Fruit fly (Drosophila melanogaster) whole organism, embryonic: Measurements from ENCODE around the gene CG5445.

Source experiments
- Asciz ChIP-seq: fragments of 200-800 bp; sonication (Bioruptor generic); optimal IDR thresholded peaks from 2 replicates; lab custom pipeline; 2017; ENCODE audit warnings: missing biosample characterization, mild to moderate bottlenecking, missing genetic modification characterization, missing genetic modification reagents
- B-H2 ChIP-seq: fragments of 200-800 bp; sonication (Bioruptor generic); optimal IDR thresholded peaks from 2 replicates; lab custom pipeline; 2018; ENCODE audit warnings: missing biosample characterization, mild to moderate bottlenecking, missing genetic modification characterization
- CG10209 ChIP-seq: fragments of 200-800 bp; sonication (Bioruptor generic); optimal IDR thresholded peaks from 3 replicates; lab custom pipeline; 2017; ENCODE audit warnings: missing biosample characterization, mild to moderate bottlenecking, missing genetic modification characterization, missing genetic modification reagents
- CG11247 ChIP-seq: fragments of 200-800 bp; sonication (Bioruptor generic); IDR thresholded peaks from 2 replicates; pipeline ENCODE4 v1.3.6; 2022; ENCODE audit warnings: missing biosample characterization, missing genetic modification characterization
- CG11723 ChIP-seq: fragments of 200-800 bp; sonication (Bioruptor generic); optimal IDR thresholded peaks from 2 replicates; lab custom pipeline; 2017; ENCODE audit warnings: missing biosample characterization, mild to moderate bottlenecking, missing genetic modification characterization
- CG1233 ChIP-seq: fragments of 200-800 bp; sonication (Bioruptor generic); optimal IDR thresholded peaks from 4 replicates; lab custom pipeline; 2018; ENCODE audit warnings: missing biosample characterization, mild to moderate bottlenecking, missing genetic modification characterization
- CG13287 ChIP-seq: fragments of 200-800 bp; sonication (Bioruptor generic); IDR thresholded peaks from 2 replicates; pipeline ENCODE4 v1.3.6; 2022; ENCODE audit warnings: missing biosample characterization, missing genetic modification characterization; ENCODE audit not compliant: partially characterized antibody
- CG15696 ChIP-seq: fragments of 200-800 bp; sonication (Bioruptor generic); optimal IDR thresholded peaks from 2 replicates; lab custom pipeline; 2019; ENCODE audit warnings: missing biosample characterization, mild to moderate bottlenecking, missing genetic modification characterization, moderate library complexity
- CG17359 ChIP-seq: fragments of 200-800 bp; sonication (Bioruptor generic); optimal IDR thresholded peaks from 3 replicates; lab custom pipeline; 2018; ENCODE audit warnings: missing biosample characterization, mild to moderate bottlenecking, missing genetic modification characterization, moderate library complexity
- CG17829 ChIP-seq: fragments of 200-800 bp; optimal IDR thresholded peaks from 2 replicates; lab custom pipeline; 2019; ENCODE audit warnings: missing biosample characterization, mild to moderate bottlenecking, missing genetic modification characterization, moderate library complexity
- CG18599 ChIP-seq: fragments of 200-800 bp; sonication (Bioruptor generic); optimal IDR thresholded peaks from 3 replicates; lab custom pipeline; 2017; ENCODE audit warnings: missing biosample characterization, missing genetic modification characterization, mild to moderate bottlenecking, moderate library complexity, missing genetic modification reagents
- CG32772 ChIP-seq: fragments of 200-800 bp; sonication (Bioruptor generic); IDR thresholded peaks from 2 replicates; pipeline ENCODE4 v1.3.6; 2022; ENCODE audit warnings: missing biosample characterization, missing genetic modification characterization
- CG4707 ChIP-seq: fragments of 200-800 bp; sonication (Bioruptor generic); optimal IDR thresholded peaks from 2 replicates; lab custom pipeline; 2018; ENCODE audit warnings: missing biosample characterization, mild to moderate bottlenecking, missing genetic modification characterization, moderate library complexity
- CG4730 ChIP-seq: fragments of 200-800 bp; sonication (Bioruptor generic); IDR thresholded peaks from 2 replicates; pipeline ENCODE4 v1.3.6; 2022; ENCODE audit warnings: missing biosample characterization, missing genetic modification characterization
- CG6272 ChIP-seq: fragments of 200-800 bp; sonication (Bioruptor generic); IDR thresholded peaks from 2 replicates; pipeline ENCODE4 v1.3.6; 2022; ENCODE audit warnings: missing biosample characterization, missing genetic modification characterization
- CG6689 ChIP-seq: fragments of 200-800 bp; sonication (Bioruptor generic); IDR thresholded peaks from 2 replicates; pipeline ENCODE4 v1.3.6; 2022; ENCODE audit warnings: missing biosample characterization, missing genetic modification characterization
- CG7839 ChIP-seq: fragments of 200-800 bp; sonication (Bioruptor generic); optimal IDR thresholded peaks from 3 replicates; lab custom pipeline; 2018; ENCODE audit warnings: missing biosample characterization, mild to moderate bottlenecking, missing genetic modification characterization, moderate library complexity
- CG8359 ChIP-seq: fragments of 200-800 bp; sonication (Bioruptor generic); optimal IDR thresholded peaks from 2 replicates; lab custom pipeline; 2017; ENCODE audit warnings: missing biosample characterization, mild to moderate bottlenecking, missing genetic modification characterization, borderline replicate concordance
- CG8924 ChIP-seq: fragments of 200-800 bp; optimal IDR thresholded peaks from 3 replicates; lab custom pipeline; 2019; ENCODE audit warnings: missing biosample characterization, mild to moderate bottlenecking, missing genetic modification characterization, moderate library complexity
- CG9215 ChIP-seq: fragments of 200-800 bp; sonication (Bioruptor generic); IDR thresholded peaks from 2 replicates; pipeline ENCODE4 v1.3.6; 2022; ENCODE audit warnings: missing biosample characterization, missing genetic modification characterization
- Hey ChIP-seq: fragments of 200-800 bp; sonication (Bioruptor generic); optimal IDR thresholded peaks from 3 replicates; lab custom pipeline; 2018; ENCODE audit warnings: missing biosample characterization, mild to moderate bottlenecking, missing genetic modification characterization
- Med ChIP-seq: fragments of 200-800 bp; sonication (Bioruptor generic); peaks from one replicate; lab custom pipeline; 2016; ENCODE audit warnings: missing biosample characterization, missing genetic modification characterization, mild to moderate bottlenecking, inconsistent platforms, moderate library complexity
- Mes4 ChIP-seq: fragments of 200-800 bp; sonication (Bioruptor generic); optimal IDR thresholded peaks from 2 replicates; lab custom pipeline; 2016; ENCODE audit warnings: missing biosample characterization, missing genetic modification characterization
- Oaz ChIP-seq: fragments of 200-800 bp; sonication (Bioruptor generic); IDR thresholded peaks from 2 replicates; pipeline ENCODE4 v1.3.6; 2022; ENCODE audit warnings: missing biosample characterization, missing genetic modification characterization
- PHDP ChIP-seq: fragments of 200-800 bp; sonication (Bioruptor generic); optimal IDR thresholded peaks from 3 replicates; lab custom pipeline; 2018; ENCODE audit warnings: missing biosample characterization, mild to moderate bottlenecking, missing genetic modification characterization, moderate library complexity
- Sry-δ ChIP-seq: fragments of 200-800 bp; sonication (Bioruptor generic); optimal IDR thresholded peaks from 2 replicates; lab custom pipeline; 2016; ENCODE audit warnings: missing biosample characterization, missing genetic modification characterization
- Xrp1 ChIP-seq: fragments of 200-800 bp; sonication (Bioruptor generic); IDR thresholded peaks from 2 replicates; pipeline ENCODE4 v1.3.6; 2022; ENCODE audit warnings: missing biosample characterization, missing genetic modification characterization
- ap ChIP-seq: fragments of 200-800 bp; sonication (Bioruptor generic); IDR thresholded peaks from 2 replicates; pipeline ENCODE4 v1.3.6; 2022; ENCODE audit warnings: missing biosample characterization, missing genetic modification characterization
- az2 ChIP-seq: fragments of 200-800 bp; sonication (Bioruptor generic); optimal IDR thresholded peaks from 3 replicates; lab custom pipeline; 2016; ENCODE audit warnings: missing biosample characterization, missing genetic modification characterization
- dmrt99B ChIP-seq: fragments of 200-800 bp; sonication (Bioruptor generic); optimal IDR thresholded peaks from 2 replicates; lab custom pipeline; 2018; ENCODE audit warnings: missing biosample characterization, mild to moderate bottlenecking, missing genetic modification characterization, moderate library complexity
- eve ChIP-seq, 2 experiments: fragments of >200 bp; optimal IDR thresholded peaks; 2 replicates each; lab custom pipeline; 2017; ENCODE audit warnings: missing biosample characterization in 2 of 2, missing genetic modification characterization in 2 of 2
- fd3F ChIP-seq: fragments of 200-800 bp; sonication (Bioruptor generic); optimal IDR thresholded peaks from 2 replicates; lab custom pipeline; 2018; ENCODE audit warnings: missing biosample characterization, mild to moderate bottlenecking, missing genetic modification characterization, moderate library complexity
- fd96Cb ChIP-seq: fragments of 200-800 bp; sonication (Bioruptor generic); optimal IDR thresholded peaks from 2 replicates; lab custom pipeline; 2018; ENCODE audit warnings: missing biosample characterization, mild to moderate bottlenecking, missing genetic modification characterization, moderate library complexity
- gem ChIP-seq: fragments of 200-800 bp; sonication (Bioruptor generic); optimal IDR thresholded peaks from 2 replicates; lab custom pipeline; 2019; ENCODE audit warnings: missing biosample characterization, mild to moderate bottlenecking, missing genetic modification characterization, moderate library complexity
- grau ChIP-seq: fragments of 200-800 bp; optimal IDR thresholded peaks from 3 replicates; lab custom pipeline; 2019; ENCODE audit warnings: missing biosample characterization, mild to moderate bottlenecking, missing genetic modification characterization, moderate library complexity
- gsb-n ChIP-seq: fragments of 200-800 bp; sonication (Bioruptor generic); optimal IDR thresholded peaks from 3 replicates; lab custom pipeline; 2018; ENCODE audit warnings: missing biosample characterization, mild to moderate bottlenecking, missing genetic modification characterization
- lab ChIP-seq: fragments of 200-800 bp; sonication (Bioruptor generic); optimal IDR thresholded peaks from 3 replicates; lab custom pipeline; 2017; ENCODE audit warnings: missing biosample characterization, missing genetic modification characterization, mild to moderate bottlenecking, moderate library complexity, missing genetic modification reagents
- nerfin-1 ChIP-seq: fragments of 200-800 bp; sonication (Bioruptor generic); optimal IDR thresholded peaks from 3 replicates; lab custom pipeline; 2019; ENCODE audit warnings: missing biosample characterization, mild to moderate bottlenecking, missing genetic modification characterization, moderate library complexity
- otp ChIP-seq: fragments of 200-800 bp; sonication (Bioruptor generic); IDR thresholded peaks from 3 replicates; pipeline ENCODE4, ENCODE4 v1.3.6; 2022; ENCODE audit warnings: missing biosample characterization, missing genetic modification characterization
- p53 ChIP-seq: fragments of 200-800 bp; sonication (Bioruptor generic); optimal IDR thresholded peaks from 2 replicates; lab custom pipeline; 2016; ENCODE audit warnings: missing biosample characterization, missing genetic modification characterization
- peb ChIP-seq: fragments of 200-800 bp; sonication (Bioruptor generic); IDR thresholded peaks from 2 replicates; pipeline ENCODE4 v1.3.6; 2022; ENCODE audit warnings: missing biosample characterization, missing genetic modification characterization
- run ChIP-seq: fragments of 200-800 bp; sonication (Bioruptor generic); optimal IDR thresholded peaks from 3 replicates; lab custom pipeline; 2018; ENCODE audit warnings: missing biosample characterization, mild to moderate bottlenecking, missing genetic modification characterization
- sens ChIP-seq: fragments of 200-800 bp; sonication (Bioruptor generic); peaks from one replicate; lab custom pipeline; 2016; ENCODE audit warnings: missing biosample characterization, missing genetic modification characterization
- sqz ChIP-seq: fragments of 200-800 bp; sonication (Bioruptor generic); optimal IDR thresholded peaks from 3 replicates; lab custom pipeline; 2018; ENCODE audit warnings: missing biosample characterization, mild to moderate bottlenecking, missing genetic modification characterization
- stc ChIP-seq: fragments of 200-800 bp; sonication (Bioruptor generic); IDR thresholded peaks from 2 replicates; pipeline ENCODE4 v1.3.6; 2022; ENCODE audit warnings: missing biosample characterization, missing genetic modification characterization
- tap ChIP-seq: fragments of 200-800 bp; optimal IDR thresholded peaks from 3 replicates; lab custom pipeline; 2019; ENCODE audit warnings: missing biosample characterization, mild to moderate bottlenecking, missing genetic modification characterization, moderate library complexity
- tgo ChIP-seq: fragments of 200-800 bp; sonication (Bioruptor generic); IDR thresholded peaks from 3 replicates; pipeline ENCODE4 v1.3.6; 2022; ENCODE audit warnings: missing biosample characterization, missing genetic modification characterization
- trem ChIP-seq: fragments of 200-800 bp; optimal IDR thresholded peaks from 3 replicates; lab custom pipeline; 2019; ENCODE audit warnings: missing biosample characterization, mild to moderate bottlenecking, missing genetic modification characterization, moderate library complexity
- twi ChIP-seq: fragments of 200-800 bp; optimal IDR thresholded peaks from 2 replicates; lab custom pipeline; 2019; ENCODE audit warnings: missing biosample characterization, mild to moderate bottlenecking, missing genetic modification characterization, moderate library complexity
- zen ChIP-seq: fragments of 200-800 bp; sonication (Bioruptor generic); optimal IDR thresholded peaks from 3 replicates; lab custom pipeline; 2018; ENCODE audit warnings: missing biosample characterization, mild to moderate bottlenecking, missing genetic modification characterization, moderate library complexity

Gene CG5445

DNA sequence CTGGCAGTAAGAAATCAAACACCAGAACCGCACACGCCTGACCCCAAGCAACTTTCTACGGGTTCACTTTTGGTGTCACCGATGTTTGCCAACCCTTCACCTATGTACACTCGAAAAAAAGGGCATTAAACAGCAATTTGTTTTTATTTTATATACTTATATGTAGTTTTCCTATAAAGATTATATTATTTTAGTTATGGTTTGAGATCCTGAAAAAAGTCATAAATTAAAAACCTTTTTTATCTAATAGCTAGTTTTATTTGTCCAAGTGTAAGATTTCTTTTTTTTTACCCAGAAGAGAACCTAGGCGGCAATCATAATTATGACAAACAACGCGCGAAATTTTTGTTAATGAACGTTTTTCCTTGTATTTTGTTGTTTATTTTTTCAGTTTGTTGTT, 11.1 kb downstream of the CG5445 start (continued):
- no peak for TF ChIP-seq CG13287 (GFP tag; lab: Robert Waterston, UW)
- peak; percentile 39; the same call in 1 of the 2 replicates for TF ChIP-seq ap
- no peak for TF ChIP-seq CG8359 (GFP tag; lab: Kevin White, UChicago)
- no peak for TF ChIP-seq Hey (tag; lab: Kevin White, UChicago)
- peak; percentile 5 for TF ChIP-seq run (tag; lab: Kevin White, UChicago)
- TF ChIP-seq lab (GFP tag; lab: Kevin White, UChicago) = peak; percentile 65
- peak; percentile 58 for TF ChIP-seq CG17829 (tag; lab: Kevin White, UChicago)
- peak; percentile 37 for TF ChIP-seq Med (GFP tag; lab: Kevin White, UChicago)
- TF ChIP-seq PHDP = peak; percentile 57
- TF ChIP-seq CG9215 (GFP tag; lab: Robert Waterston, UW) = peak; percentile 48
- peak; percentile 65 for TF ChIP-seq CG7839 (tag; lab: Kevin White, UChicago)
- no peak for TF ChIP-seq twi (tag; lab: Kevin White, UChicago)
- TF ChIP-seq zen (tag; lab: Kevin White, UChicago) = peak; percentile 50
- TF ChIP-seq p53 (GFP tag; lab: Kevin White, UChicago) = no peak
- TF ChIP-seq Mes4 (GFP tag; lab: Kevin White, UChicago) = no peak
- TF ChIP-seq Oaz (GFP tag; lab: Robert Waterston, UW) = no peak
- TF ChIP-seq CG18599 (GFP tag; lab: Kevin White, UChicago) = peak; percentile 50
- TF ChIP-seq CG32772 = 0 out of 2 replicates have a peak, but pooled peaks have one; percentile 30
- TF ChIP-seq CG8924 = peak; percentile 48
- TF ChIP-seq fd3F (GFP tag; lab: Kevin White, UChicago) = peak; percentile 59
- peak; percentile 53 for TF ChIP-seq CG4730 (GFP tag; lab: Robert Waterston, UW)
- no peak for TF ChIP-seq CG4707 (GFP tag; lab: Kevin White, UChicago)
- TF ChIP-seq CG1233 (GFP tag; lab: Kevin White, UChicago) = peak; percentile 40
- peak; percentile 52; the same call in 1 of the 2 replicates for TF ChIP-seq CG6689 (GFP tag; lab: Robert Waterston, UW)
- TF ChIP-seq sens = peak; percentile 41
- TF ChIP-seq B-H2 (GFP tag; lab: Kevin White, UChicago) = peak; percentile 70
- no peak for TF ChIP-seq CG6272
- no peak for TF ChIP-seq CG11723 (GFP tag; lab: Kevin White, UChicago)
- peak; percentile 70 for TF ChIP-seq tgo (GFP tag; lab: Robert Waterston, UW)
- peak; percentile 74 for TF ChIP-seq Xrp1 (GFP tag; lab: Robert Waterston, UW)
- TF ChIP-seq az2 (GFP tag; lab: Kevin White, UChicago) = peak; percentile 26
- TF ChIP-seq peb = 0 out of 2 replicates have a peak, but pooled peaks have one; percentile 11
- TF ChIP-seq tap (tag; lab: Kevin White, UChicago) = peak; percentile 50
- peak; percentile 23 for TF ChIP-seq nerfin-1 (tag; lab: Kevin White, UChicago)
- TF ChIP-seq Sry-δ (GFP tag; lab: Kevin White, UChicago) = no peak
- TF ChIP-seq Asciz (GFP tag; lab: Kevin White, UChicago) = peak; percentile 52
- TF ChIP-seq grau = peak; percentile 45
- peak; percentile 43; the same call in 1 of the 2 replicates for TF ChIP-seq stc
- TF ChIP-seq trem (tag; lab: Kevin White, UChicago) = peak; percentile 9
- TF ChIP-seq sqz = peak; percentile 22
- peak; percentile 69 for TF ChIP-seq CG17359
- TF ChIP-seq CG10209 (GFP tag; lab: Kevin White, UChicago) = peak; percentile 49
- peak; percentile 39 for TF ChIP-seq fd96Cb
- peak; percentile 41 for TF ChIP-seq CG15696 (tag; lab: Kevin White, UChicago)
- TF ChIP-seq CG11247 (GFP tag; lab: Robert Waterston, UW) = peak; percentile 19; the same call in 1 of the 2 replicates
- peak; percentile 68 for TF ChIP-seq gem (tag; lab: Kevin White, UChicago)
- peak; percentile 1 for TF ChIP-seq gsb-n
- 0 out of 3 replicates have a peak, but pooled peaks have one; percentile 41 for TF ChIP-seq otp
- peak in 1 of 2 experiments; percentile 36 for TF ChIP-seq eve (GFP tag; optimal IDR thresholded peaks at IDR 0.05; lab: Kevin White, UChicago)
- TF ChIP-seq dmrt99B (tag; lab: Kevin White, UChicago) = peak; percentile 64
